Worm (Caenorhabditis elegans) whole organism, late embryonic: Measurements from ENCODE around the gene mltn-10.

Source experiments
- F13H6.1 ChIP-seq: sonication (generic microtip); optimal IDR thresholded peaks from 2 replicates; lab custom pipeline; 2016; ENCODE audit warnings: missing genetic modification characterization, missing compliant biosample characterization
- ahr-1 ChIP-seq: sonication (generic microtip); optimal IDR thresholded peaks from 2 replicates; lab custom pipeline; 2016; ENCODE audit warnings: missing genetic modification characterization, missing compliant biosample characterization
- ceh-22 ChIP-seq: sonication (generic microtip); optimal IDR thresholded peaks from 2 replicates; lab custom pipeline; 2017; ENCODE audit warnings: missing biosample characterization, missing genetic modification characterization
- che-1 ChIP-seq: sonication (generic microtip); optimal IDR thresholded peaks from 2 replicates; lab custom pipeline; 2016; ENCODE audit warnings: mild to moderate bottlenecking, missing genetic modification characterization, missing compliant biosample characterization
- dmd-4 ChIP-seq: sonication (generic microtip); optimal IDR thresholded peaks from 2 replicates; lab custom pipeline; 2016; ENCODE audit warnings: borderline replicate concordance, missing genetic modification characterization, missing compliant biosample characterization
- fax-1 ChIP-seq: sonication (generic microtip); optimal IDR thresholded peaks from 2 replicates; lab custom pipeline; 2016; ENCODE audit warnings: missing genotype, missing genetic modification characterization, missing compliant biosample characterization
- gmeb-2 ChIP-seq: sonication (generic microtip); optimal IDR thresholded peaks from 2 replicates; lab custom pipeline; 2016; ENCODE audit warnings: missing genetic modification characterization, inconsistent platforms, missing compliant biosample characterization
- nfya-1 ChIP-seq: sonication (generic microtip); optimal IDR thresholded peaks from 2 replicates; lab custom pipeline; 2017; ENCODE audit warnings: missing genetic modification characterization, mild to moderate bottlenecking, missing compliant biosample characterization, antibody characterized with exemption, moderate library complexity
- nhr-11 ChIP-seq: fragments of 150-350 bp; optimal IDR thresholded peaks from 2 replicates; lab custom pipeline; 2014; ENCODE audit warnings: missing biosample characterization, missing genetic modification characterization

DNA sequence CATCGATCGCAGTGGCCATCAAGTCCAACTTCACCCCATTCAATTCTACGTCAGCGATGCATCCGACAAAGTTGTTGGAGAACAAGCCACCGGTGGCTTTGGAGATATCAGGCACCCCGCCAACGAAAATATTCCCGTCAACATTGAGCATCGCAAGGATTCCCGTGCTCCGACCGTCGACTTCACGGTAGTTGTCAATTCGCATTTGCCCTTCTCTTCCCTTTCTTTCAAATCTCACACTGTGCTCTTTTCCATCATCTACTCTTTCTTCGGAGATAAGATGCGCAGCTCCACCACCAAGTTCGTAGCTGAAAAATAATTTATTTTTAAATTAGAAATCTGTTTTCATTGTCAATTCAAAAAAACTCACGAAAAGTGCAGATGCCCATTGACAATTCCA lies 24.7 kb downstream of the mltn-10 start:
- TF ChIP-seq dmd-4, result no peak
- TF ChIP-seq nfya-1, result no peak
- no peak for TF ChIP-seq gmeb-2 (tag; lab: Kevin White, UChicago)
- no peak for TF ChIP-seq F13H6.1 (tag; lab: Kevin White, UChicago)
- no peak for TF ChIP-seq che-1 (tag; lab: Kevin White, UChicago)
- TF ChIP-seq fax-1, result no peak
- no peak for TF ChIP-seq nhr-11 (tag; lab: Kevin White, UChicago)
- no peak for TF ChIP-seq ceh-22 (tag; lab: Kevin White, UChicago)
- TF ChIP-seq ahr-1 (tag; lab: Kevin White, UChicago), result no peak
